Fruit fly (Drosophila melanogaster): ENCODE data around the gene CG42342.

Gene CG42342

DNA sequence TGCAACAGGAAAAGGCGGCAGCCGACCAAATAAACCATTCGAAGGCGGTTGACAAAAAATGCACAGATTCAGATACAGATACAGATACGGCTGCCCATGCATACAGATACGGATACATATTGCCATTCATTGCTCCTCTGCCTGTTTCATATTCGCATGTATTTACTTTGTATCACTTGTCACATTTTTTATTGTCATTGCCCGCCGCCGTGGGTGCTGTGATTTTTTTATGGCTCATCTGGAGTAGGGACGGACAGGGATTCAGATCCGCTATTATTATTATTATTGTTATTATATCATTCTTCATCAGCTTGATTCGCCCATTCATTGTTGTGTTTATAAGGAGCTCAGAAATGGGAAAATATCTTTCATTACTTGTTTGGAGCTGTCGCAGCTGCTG lies 40.0 kb downstream of the CG42342 start:
- TF ChIP-seq Ets98B (GFP tag; IDR thresholded peaks at IDR 0.05) (no peak), CG10348 (GFP tag; IDR thresholded peaks at IDR 0.05) (no peak), CG13204 (GFP tag; optimal IDR thresholded peaks at IDR 0.05) (no peak), CG9948 (tag; optimal IDR thresholded peaks at IDR 0.05) (no peak), EcR (GFP tag; optimal IDR thresholded peaks at IDR 0.05) (peak; percentile 25)

DNA sequence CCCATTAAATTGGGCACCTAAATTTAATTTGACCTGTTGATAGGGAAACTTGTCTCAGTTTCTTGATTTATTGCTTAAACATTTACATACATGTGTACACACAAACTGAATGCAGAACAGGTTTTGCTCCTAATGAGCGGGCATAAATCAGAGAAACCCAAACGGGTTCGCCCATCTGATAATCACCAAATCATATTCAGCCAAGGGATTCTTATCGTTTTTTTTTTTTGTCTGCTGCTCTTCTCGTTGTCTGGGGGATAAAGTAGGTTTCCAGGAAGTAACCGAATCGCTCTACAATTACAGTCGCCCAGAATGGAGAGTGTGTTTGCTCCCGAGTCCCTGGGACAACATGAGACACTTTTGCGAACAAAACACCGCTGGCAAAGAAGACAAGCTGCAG lies 43.1 kb downstream of the CG42342 start:
- no peak for TF ChIP-seq Snoo (tag; optimal IDR thresholded peaks at IDR 0.05)
- no peak for TF ChIP-seq Ets98B (GFP tag; IDR thresholded peaks at IDR 0.05)
- TF ChIP-seq CG34367 (tag; optimal IDR thresholded peaks at IDR 0.05): no peak
- TF ChIP-seq CG12605 (GFP tag; IDR thresholded peaks at IDR 0.05): no peak
- no peak for TF ChIP-seq CG10348 (GFP tag; IDR thresholded peaks at IDR 0.05)
- TF ChIP-seq CG9948 (tag; optimal IDR thresholded peaks at IDR 0.05): no peak
- TF ChIP-seq rn (GFP tag; IDR thresholded peaks at IDR 0.05): no peak
- TF ChIP-seq CG17806 (tag; optimal IDR thresholded peaks at IDR 0.05): no peak
- TF ChIP-seq CG32121 (GFP tag; IDR thresholded peaks at IDR 0.05): no peak
- TF ChIP-seq CG8159 (tag; optimal IDR thresholded peaks at IDR 0.05): no peak

DNA sequence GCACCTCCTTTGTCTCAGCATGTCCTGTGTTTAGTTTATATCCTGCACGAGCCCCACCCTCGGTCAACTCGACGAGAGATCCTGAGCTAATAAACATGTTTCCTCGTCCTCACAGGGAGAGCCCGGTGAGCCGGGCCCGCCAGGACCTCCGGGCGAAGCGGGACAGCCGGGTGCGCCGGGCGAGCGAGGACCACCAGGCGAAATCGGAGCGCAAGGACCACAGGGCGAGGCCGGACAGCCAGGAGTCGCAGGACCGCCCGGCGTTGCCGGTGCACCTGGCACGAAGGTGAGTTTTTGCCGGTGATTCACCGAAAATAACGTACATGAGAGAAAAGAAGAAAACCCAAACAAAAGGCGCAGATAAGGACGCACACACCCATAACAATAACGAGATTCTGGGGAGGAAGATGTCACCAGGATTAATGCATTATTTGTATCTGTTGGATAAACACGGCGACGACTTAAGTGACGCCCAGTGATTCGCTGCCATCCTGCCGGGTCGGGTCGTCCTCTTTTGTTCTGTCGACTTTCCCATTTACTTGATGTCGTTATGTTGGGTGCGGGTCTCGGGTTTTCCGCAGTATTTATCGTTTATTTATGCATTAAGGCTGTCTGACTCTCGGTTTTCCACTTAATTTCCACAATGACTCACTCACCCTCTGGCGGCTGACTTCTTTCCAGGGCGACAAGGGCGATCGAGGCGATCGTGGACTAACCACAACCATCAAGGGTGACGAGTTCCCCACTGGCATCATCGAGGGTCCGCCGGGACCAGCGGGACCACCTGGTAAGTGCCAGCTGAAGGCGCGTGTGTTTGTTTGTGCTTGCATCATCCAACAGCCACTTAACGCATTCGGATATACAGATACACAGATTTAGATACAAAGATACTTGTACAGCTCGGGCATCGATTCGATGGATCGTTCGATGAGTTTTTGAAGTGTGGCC lies 49.4 kb downstream of the CG42342 start:
- TF ChIP-seq rn (GFP tag; IDR thresholded peaks at IDR 0.05) (0 out of 2 replicates have a peak, but pooled peaks have one; percentile 33), Pif1B (GFP tag; optimal IDR thresholded peaks at IDR 0.05) (no peak)

DNA sequence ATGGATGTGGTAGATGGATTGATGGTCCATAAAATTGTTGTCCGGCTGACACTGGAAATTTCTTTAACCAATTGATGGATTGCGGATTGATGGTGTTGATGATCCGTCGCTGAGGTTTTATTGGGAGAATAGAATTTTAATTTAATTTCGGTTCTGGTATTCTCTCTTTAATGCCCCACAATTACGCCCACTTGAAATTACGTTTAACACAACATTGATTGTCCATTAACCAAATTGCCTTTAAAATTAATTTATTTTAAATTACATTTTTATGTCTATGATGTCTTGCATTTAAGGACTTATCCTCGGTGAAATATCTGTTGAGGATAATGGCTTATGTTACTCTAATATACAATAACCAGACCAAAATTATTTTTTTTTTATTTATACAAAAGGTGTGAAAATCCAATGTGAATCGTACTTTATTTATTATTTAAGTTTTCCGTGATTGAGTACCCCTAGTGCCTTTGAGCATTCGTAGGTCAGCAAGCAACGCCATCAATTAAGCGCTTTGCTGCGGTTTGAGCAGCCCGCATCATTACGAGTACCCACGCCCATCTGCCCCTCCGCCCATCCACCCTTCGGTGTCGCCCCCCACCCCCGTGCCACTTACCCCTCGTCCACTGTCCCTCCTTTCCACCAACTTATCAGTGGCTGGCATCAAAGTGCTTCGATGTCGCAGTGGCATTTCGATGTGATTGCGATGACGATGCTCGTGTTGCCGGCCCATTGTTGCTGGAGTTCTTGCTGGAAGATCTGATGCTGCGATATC lies 51.1 kb downstream of the CG42342 start:
- TF ChIP-seq CG14655 (GFP tag; optimal IDR thresholded peaks at IDR 0.05): peak; percentile 4
- TF ChIP-seq rn (GFP tag; IDR thresholded peaks at IDR 0.05): no peak
- no peak for TF ChIP-seq CG34367 (tag; optimal IDR thresholded peaks at IDR 0.05)
- no peak for TF ChIP-seq CG32121 (GFP tag; IDR thresholded peaks at IDR 0.05)

DNA sequence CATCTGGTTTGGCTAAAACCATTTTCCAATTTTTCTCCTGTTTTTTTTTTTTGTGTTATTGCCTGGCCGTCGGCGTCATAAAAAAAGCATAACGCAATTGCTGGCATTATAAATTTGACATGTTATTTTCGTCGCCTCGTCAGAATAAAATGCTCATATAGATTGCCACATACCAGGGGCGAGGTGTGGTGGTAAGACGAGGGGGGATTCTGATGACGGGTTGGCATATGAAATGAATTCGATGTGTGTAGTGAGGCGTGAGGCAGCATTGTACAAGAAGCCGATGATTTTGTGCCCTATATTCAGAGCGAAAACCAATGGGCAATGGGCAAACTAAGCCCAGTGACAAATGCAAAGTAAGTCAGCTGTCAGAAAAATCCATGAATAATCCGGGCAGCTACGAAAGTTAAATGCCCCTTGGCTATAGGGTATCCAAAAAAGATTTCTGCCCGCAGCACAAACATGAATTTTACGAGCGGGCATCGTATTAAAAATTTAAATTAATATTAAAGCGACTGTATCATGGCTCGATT lies 56.1 kb downstream of the CG42342 start:
- TF ChIP-seq fd96Ca (GFP tag; IDR thresholded peaks at IDR 0.05): no peak
- no peak for TF ChIP-seq Pif1B (GFP tag; optimal IDR thresholded peaks at IDR 0.05)
- no peak for TF ChIP-seq EcR (GFP tag; optimal IDR thresholded peaks at IDR 0.05)
- no peak for TF ChIP-seq CG14655 (GFP tag; optimal IDR thresholded peaks at IDR 0.05)
- TF ChIP-seq CG8301 (tag; optimal IDR thresholded peaks at IDR 0.05): no peak
- TF ChIP-seq CG8159 (tag; optimal IDR thresholded peaks at IDR 0.05): no peak
- TF ChIP-seq CG34367 (tag; optimal IDR thresholded peaks at IDR 0.05): no peak
- no peak for TF ChIP-seq CG15710 (tag; optimal IDR thresholded peaks at IDR 0.05)
- TF ChIP-seq CG32121 (GFP tag; IDR thresholded peaks at IDR 0.05): no peak
- TF ChIP-seq Snoo (tag; optimal IDR thresholded peaks at IDR 0.05): no peak
- TF ChIP-seq Pif1A (GFP tag; optimal IDR thresholded peaks at IDR 0.05): no peak
- TF ChIP-seq CG12605 (GFP tag; IDR thresholded peaks at IDR 0.05): no peak
- TF ChIP-seq rn (GFP tag; IDR thresholded peaks at IDR 0.05): no peak
- no peak for TF ChIP-seq gl (tag; optimal IDR thresholded peaks at IDR 0.05)
- no peak for TF ChIP-seq D1 (tag; optimal IDR thresholded peaks at IDR 0.05)
- TF ChIP-seq CG10348 (GFP tag; IDR thresholded peaks at IDR 0.05): no peak

DNA sequence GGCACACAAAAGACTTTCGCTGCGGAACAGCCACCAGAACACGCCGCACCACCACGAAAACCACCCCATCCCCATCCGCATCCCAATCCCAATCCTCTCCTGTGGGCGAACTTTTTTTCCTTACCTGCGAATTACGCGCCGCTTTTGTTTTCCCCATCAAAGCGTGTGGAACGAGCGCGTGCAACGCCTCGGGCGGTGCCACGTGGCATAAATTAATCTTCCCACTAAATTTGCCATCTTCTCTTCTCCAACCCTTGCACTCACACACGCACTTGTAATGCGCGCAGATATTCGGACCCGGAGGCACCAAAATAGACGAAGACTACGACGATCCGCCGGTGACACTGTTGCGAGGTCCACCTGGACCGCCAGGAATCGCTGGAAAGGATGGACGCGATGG lies 62.2 kb downstream of the CG42342 start:
- no peak for TF ChIP-seq rn (GFP tag; IDR thresholded peaks at IDR 0.05)
- no peak for TF ChIP-seq CG17806 (tag; optimal IDR thresholded peaks at IDR 0.05)
- no peak for TF ChIP-seq Snoo (tag; optimal IDR thresholded peaks at IDR 0.05)
- no peak for TF ChIP-seq CG10348 (GFP tag; IDR thresholded peaks at IDR 0.05)
- TF ChIP-seq CG8301 (tag; optimal IDR thresholded peaks at IDR 0.05): no peak
- no peak for TF ChIP-seq D1 (tag; optimal IDR thresholded peaks at IDR 0.05)
- no peak for TF ChIP-seq gl (tag; optimal IDR thresholded peaks at IDR 0.05)
- TF ChIP-seq CG32121 (GFP tag; IDR thresholded peaks at IDR 0.05): no peak
- TF ChIP-seq CG14655 (GFP tag; optimal IDR thresholded peaks at IDR 0.05): no peak
- TF ChIP-seq CG4496 (GFP tag; IDR thresholded peaks at IDR 0.05): no peak
- no peak for TF ChIP-seq fd96Ca (GFP tag; IDR thresholded peaks at IDR 0.05)
- no peak for TF ChIP-seq EcR (GFP tag; optimal IDR thresholded peaks at IDR 0.05)
- TF ChIP-seq CG34367 (tag; optimal IDR thresholded peaks at IDR 0.05): no peak
- TF ChIP-seq CG12605 (GFP tag; IDR thresholded peaks at IDR 0.05): no peak

All from whole organism, pupa.